Fruit fly (Drosophila melanogaster): ENCODE measurements around the gene NLaz.

Gene NLaz

dm6 chr2L:1354819-1355218 is 6.8 kb downstream of the NLaz start, which contains the start of gene CG31924:
Gene CG31924, minus strand, starts transcription at chr2L:1354919.
- no peak for TF ChIP-seq CG17801 (GFP tag; optimal IDR thresholded peaks at IDR 0.05; ENCODE audit: partially characterized antibody)

- no peak for TF ChIP-seq CG17801 (GFP tag; optimal IDR thresholded peaks at IDR 0.05; ENCODE audit: partially characterized antibody)
These were observed 7.6 kb downstream of the NLaz start, which contains the start of gene CG5561 for dm6 chr2L:1354009-1354408. Gene CG5561, minus strand, starts transcription at chr2L:1354109.

- no peak for TF ChIP-seq CG17801 (GFP tag; optimal IDR thresholded peaks at IDR 0.05; ENCODE audit: partially characterized antibody)
These were observed 8.9 kb downstream of the NLaz start, which contains the start of gene CG5556 for dm6 chr2L:1352768-1353167. Gene CG5556, minus strand, starts transcription at chr2L:1352868.

- TF ChIP-seq CG17801 (GFP tag; optimal IDR thresholded peaks at IDR 0.05; ENCODE audit: partially characterized antibody): no peak
These were observed 15.6 kb downstream of the NLaz start for dm6 chr2L:1346034-1346433.

dm6 chr2L:1344071-1344470 is 17.6 kb downstream of the NLaz start, which contains the start of the genes CG33922 and Cdlc2:
Gene CG33922, minus strand, starts transcription at chr2L:1344171.
Gene Cdlc2, plus strand, starts transcription at chr2L:1344400.
- TF ChIP-seq CG17801 (GFP tag; optimal IDR thresholded peaks at IDR 0.05; ENCODE audit: partially characterized antibody): no peak

dm6 chr2L:1341995-1342394 is 19.6 kb downstream of the NLaz start, which contains the start of gene CG33923:
Gene CG33923, minus strand, starts transcription at chr2L:1342095.
- no peak for TF ChIP-seq CG17801 (GFP tag; optimal IDR thresholded peaks at IDR 0.05; ENCODE audit: partially characterized antibody)

dm6 chr2L:1333828-1334227 is 27.8 kb downstream of the NLaz start, which contains the start of gene CG5440:
Gene CG5440, plus strand, starts transcription at chr2L:1334128.
- no peak for TF ChIP-seq CG17801 (GFP tag; optimal IDR thresholded peaks at IDR 0.05; ENCODE audit: partially characterized antibody)

- no peak for TF ChIP-seq CG17801 (GFP tag; optimal IDR thresholded peaks at IDR 0.05; ENCODE audit: partially characterized antibody)
These were observed 32.8 kb downstream of the NLaz start, which contains the start of gene a5 for dm6 chr2L:1328861-1329260. Gene a5, plus strand, starts transcription at chr2L:1329161.

- no peak for TF ChIP-seq CG17801 (GFP tag; optimal IDR thresholded peaks at IDR 0.05; ENCODE audit: partially characterized antibody)
These were observed 45.2 kb downstream of the NLaz start for dm6 chr2L:1316422-1316821.

- TF ChIP-seq CG17801 (GFP tag; optimal IDR thresholded peaks at IDR 0.05; ENCODE audit: partially characterized antibody): no peak
These were observed 46.3 kb downstream of the NLaz start for dm6 chr2L:1315283-1315682.

dm6 chr2L:1312321-1312720 is 49.3 kb downstream of the NLaz start:
- no peak for TF ChIP-seq CG17801 (GFP tag; optimal IDR thresholded peaks at IDR 0.05; ENCODE audit: partially characterized antibody)

All from ovary, adult (tissue).